Worm (Caenorhabditis elegans) whole organism, L1 larva: ENCODE measurements around the gene cpg-18.

Source experiments
- C16A3.4 ChIP-seq: fragments of 150-350 bp; optimal IDR thresholded peaks from 2 replicates; lab custom pipeline; 2014; ENCODE audit warnings: missing biosample characterization, missing genetic modification characterization
- F16B12.6 ChIP-seq: fragments of 150-350 bp; optimal IDR thresholded peaks from 2 replicates; lab custom pipeline; 2014; ENCODE audit warnings: missing biosample characterization, missing genetic modification characterization
- Y116A8C.19 ChIP-seq: sonication (generic microtip); optimal IDR thresholded peaks from 2 replicates; lab custom pipeline; 2016; ENCODE audit warnings: missing compliant biosample characterization, missing genetic modification characterization, borderline replicate concordance
- aha-1 ChIP-seq: fragments of 150-350 bp; optimal IDR thresholded peaks from 2 replicates; lab custom pipeline; 2014; ENCODE audit warnings: missing biosample characterization, missing genetic modification characterization
- alr-1 ChIP-seq: fragments of 200-800 bp; sonication (Bioruptor generic); optimal IDR thresholded peaks from 2 replicates; lab custom pipeline; 2018; ENCODE audit warnings: borderline replicate concordance, mild to moderate bottlenecking, missing genetic modification characterization, missing compliant biosample characterization
- aly-2 ChIP-seq: fragments of 150-350 bp; optimal IDR thresholded peaks from 2 replicates; lab custom pipeline; 2014; ENCODE audit warnings: missing biosample characterization, missing genetic modification characterization
- blmp-1 ChIP-seq: fragments of 150-350 bp; optimal IDR thresholded peaks from 2 replicates; lab custom pipeline; 2014; ENCODE audit warnings: missing biosample characterization, missing genetic modification characterization
- ceh-63 ChIP-seq: fragments of 200-800 bp; sonication (Bioruptor generic); optimal IDR thresholded peaks from 2 replicates; lab custom pipeline; 2018; ENCODE audit warnings: mild to moderate bottlenecking, missing genetic modification characterization, missing compliant biosample characterization
- ceh-82 ChIP-seq, 3 experiments: fragments of 150-350 bp in 1 of 3; sonication (generic microtip) in 2 of 3; optimal IDR thresholded peaks; 2 replicates each; lab custom pipeline; 2014 to 2017; ENCODE audit warnings: missing biosample characterization in 3 of 3, missing genetic modification characterization in 3 of 3
- ceh-88 ChIP-seq: fragments of 200-800 bp; sonication (Bioruptor generic); IDR thresholded peaks from 2 replicates; pipeline ENCODE4 v1.3.6; 2022; ENCODE audit warnings: missing genetic modification characterization, missing compliant biosample characterization
- ceh-90 ChIP-seq: sonication (generic microtip); optimal IDR thresholded peaks from 2 replicates; lab custom pipeline; 2016; ENCODE audit warnings: missing genetic modification characterization, missing compliant biosample characterization
- ces-1 ChIP-seq: fragments of 150-350 bp; optimal IDR thresholded peaks from 2 replicates; lab custom pipeline; 2014; ENCODE audit warnings: missing biosample characterization, missing genetic modification reagents, missing genetic modification characterization
- dsc-1 ChIP-seq: sonication (generic microtip); optimal IDR thresholded peaks from 2 replicates; lab custom pipeline; 2016; ENCODE audit warnings: mild to moderate bottlenecking, missing genetic modification characterization, missing compliant biosample characterization
- efl-1 ChIP-seq, 4 experiments: fragments of 150-350 bp; optimal IDR thresholded peaks in 3 of 4; peaks in 1 of 4; 1 replicate in 1 of 4; 2 replicates in 3 of 4; lab custom pipeline; 2014; ENCODE audit warnings: missing biosample characterization in 2 of 4, missing genetic modification characterization in 2 of 4, missing genetic modification reagents in 2 of 4
- efl-3 ChIP-seq: fragments of 200-800 bp; sonication (Bioruptor generic); optimal IDR thresholded peaks from 2 replicates; lab custom pipeline; 2018; ENCODE audit warnings: mild to moderate bottlenecking, missing genetic modification characterization, missing compliant biosample characterization
- egl-27 ChIP-seq, 2 experiments: fragments of 150-350 bp in 1 of 2; sonication (generic microtip); optimal IDR thresholded peaks; 3 replicates each; lab custom pipeline; 2017 to 2018; ENCODE audit warnings: missing biosample characterization in 2 of 2, missing genetic modification characterization in 2 of 2, missing genetic modification reagents in 2 of 2
- elt-2 ChIP-seq: sonication (generic microtip); optimal IDR thresholded peaks from 2 replicates; lab custom pipeline; 2016; ENCODE audit warnings: missing genetic modification characterization, mild to moderate bottlenecking, inconsistent platforms, missing compliant biosample characterization, missing genetic modification reagents
- elt-3 ChIP-seq, 6 experiments: fragments of 150-350 bp in 1 of 6; sonication (generic microtip); optimal IDR thresholded peaks; 2 replicates each; lab custom pipeline; 2017 to 2018; ENCODE audit warnings: missing biosample characterization in 6 of 6, missing genetic modification characterization in 6 of 6, inconsistent platforms in 1 of 6
- ets-5 ChIP-seq: fragments of 200-800 bp; sonication (Bioruptor generic); IDR thresholded peaks from 2 replicates; pipeline ENCODE4 v1.3.6; 2022; ENCODE audit warnings: missing genetic modification characterization, missing compliant biosample characterization
- fos-1 ChIP-seq: fragments of 150-350 bp; optimal IDR thresholded peaks from 2 replicates; lab custom pipeline; 2014; ENCODE audit warnings: missing biosample characterization, missing genetic modification characterization
- grh-1 ChIP-seq: fragments of 200-800 bp; sonication (Bioruptor generic); IDR thresholded peaks from 2 replicates; pipeline ENCODE4 v1.3.6; 2022; ENCODE audit warnings: missing genetic modification reagents, missing genetic modification characterization, missing compliant biosample characterization
- irx-1 ChIP-seq: sonication (generic microtip); optimal IDR thresholded peaks from 2 replicates; lab custom pipeline; 2016; ENCODE audit warnings: missing genetic modification characterization, missing compliant biosample characterization
- jun-1 ChIP-seq: fragments of 150-350 bp; optimal IDR thresholded peaks from 2 replicates; lab custom pipeline; 2014; ENCODE audit warnings: missing biosample characterization, missing genetic modification reagents, missing genetic modification characterization
- lin-14 ChIP-seq: fragments of 200-800 bp; sonication (Bioruptor generic); optimal IDR thresholded peaks from 2 replicates; lab custom pipeline; 2018; ENCODE audit warnings: mild to moderate bottlenecking, missing genetic modification characterization, moderate library complexity, missing compliant biosample characterization
- lin-39 ChIP-seq: fragments of 150-350 bp; optimal IDR thresholded peaks from 2 replicates; lab custom pipeline; 2014; ENCODE audit warnings: missing biosample characterization, missing genetic modification reagents, missing genetic modification characterization
- mab-9 ChIP-seq: fragments of 200-800 bp; sonication (Bioruptor generic); IDR thresholded peaks from 2 replicates; pipeline ENCODE4 v1.3.6; 2022; ENCODE audit warnings: missing genetic modification reagents, missing genetic modification characterization, missing compliant biosample characterization
- mdl-1 ChIP-seq, 2 experiments: fragments of 150-350 bp; optimal IDR thresholded peaks; 2 replicates each; lab custom pipeline; 2014 to 2017; ENCODE audit warnings: missing biosample characterization in 2 of 2, missing genetic modification characterization in 2 of 2, inconsistent platforms in 1 of 2
- mef-2 ChIP-seq: fragments of 150-350 bp; optimal IDR thresholded peaks from 2 replicates; lab custom pipeline; 2014; ENCODE audit warnings: missing biosample characterization, missing genetic modification characterization
- mep-1 ChIP-seq: fragments of 150-350 bp; optimal IDR thresholded peaks from 2 replicates; lab custom pipeline; 2014; ENCODE audit warnings: missing biosample characterization, missing genetic modification characterization
- nhr-11 ChIP-seq: fragments of 150-350 bp; optimal IDR thresholded peaks from 2 replicates; lab custom pipeline; 2014; ENCODE audit warnings: missing biosample characterization, missing genetic modification characterization
- nhr-20 ChIP-seq: sonication (generic microtip); optimal IDR thresholded peaks from 2 replicates; lab custom pipeline; 2016; ENCODE audit warnings: mild to moderate bottlenecking, missing genetic modification characterization, missing compliant biosample characterization
- nhr-237 ChIP-seq: fragments of 150-350 bp; optimal IDR thresholded peaks from 2 replicates; lab custom pipeline; 2014; ENCODE audit warnings: missing biosample characterization, missing genetic modification characterization
- nhr-28 ChIP-seq: fragments of 150-350 bp; optimal IDR thresholded peaks from 2 replicates; lab custom pipeline; 2014; ENCODE audit warnings: missing biosample characterization, missing genetic modification characterization
- nhr-47 ChIP-seq: sonication (generic microtip); optimal IDR thresholded peaks from 2 replicates; lab custom pipeline; 2016; ENCODE audit warnings: mild to moderate bottlenecking, missing genetic modification characterization, moderate library complexity, missing compliant biosample characterization
- nhr-71 ChIP-seq: sonication (generic microtip); optimal IDR thresholded peaks from 2 replicates; lab custom pipeline; 2016; ENCODE audit warnings: mild to moderate bottlenecking, missing genetic modification characterization, moderate library complexity, missing compliant biosample characterization
- nhr-76 ChIP-seq: sonication (generic microtip); optimal IDR thresholded peaks from 2 replicates; lab custom pipeline; 2017; ENCODE audit warnings: missing biosample characterization, missing genetic modification characterization
- nhr-84 ChIP-seq: sonication (generic microtip); optimal IDR thresholded peaks from 2 replicates; lab custom pipeline; 2017; ENCODE audit warnings: missing biosample characterization, missing genetic modification characterization
- nhr-85 ChIP-seq: sonication (generic microtip); peaks from one replicate; lab custom pipeline; 2016; ENCODE audit warnings: missing genetic modification characterization, inconsistent platforms, missing compliant biosample characterization
- nhr-90 ChIP-seq: sonication (generic microtip); optimal IDR thresholded peaks from 2 replicates; lab custom pipeline; 2016; ENCODE audit warnings: mild to moderate bottlenecking, missing genetic modification characterization, missing compliant biosample characterization; ENCODE audit not compliant: poor library complexity
- pag-3 ChIP-seq: sonication (generic microtip); optimal IDR thresholded peaks from 2 replicates; lab custom pipeline; 2017; ENCODE audit warnings: missing genetic modification characterization, mild to moderate bottlenecking, missing compliant biosample characterization, antibody characterized with exemption, borderline replicate concordance; ENCODE audit not compliant: insufficient read depth
- pqm-1 ChIP-seq: sonication (generic microtip); optimal IDR thresholded peaks from 3 replicates; lab custom pipeline; 2017; ENCODE audit warnings: missing biosample characterization, missing genetic modification characterization
- snu-23 ChIP-seq: sonication (generic microtip); optimal IDR thresholded peaks from 2 replicates; lab custom pipeline; 2016; ENCODE audit warnings: missing genetic modification characterization, missing compliant biosample characterization
- sox-4 ChIP-seq: sonication (generic microtip); optimal IDR thresholded peaks from 2 replicates; lab custom pipeline; 2016; ENCODE audit warnings: missing genetic modification characterization, missing compliant biosample characterization
- sptf-1 ChIP-seq: fragments of 150-350 bp; optimal IDR thresholded peaks from 2 replicates; lab custom pipeline; 2014; ENCODE audit warnings: missing biosample characterization, missing genetic modification characterization
- sup-37 ChIP-seq: fragments of 200-800 bp; sonication (Bioruptor generic); optimal IDR thresholded peaks from 2 replicates; lab custom pipeline; 2018; ENCODE audit warnings: mild to moderate bottlenecking, missing genetic modification characterization, missing compliant biosample characterization
- swsn-7 ChIP-seq: sonication (generic microtip); optimal IDR thresholded peaks from 2 replicates; lab custom pipeline; 2016; ENCODE audit warnings: missing genetic modification characterization, missing compliant biosample characterization
- unc-130 ChIP-seq: fragments of 150-350 bp; optimal IDR thresholded peaks from 2 replicates; lab custom pipeline; 2017; ENCODE audit warnings: missing biosample characterization, missing genetic modification characterization, inconsistent platforms
- unc-30 ChIP-seq: sonication (generic microtip); optimal IDR thresholded peaks from 2 replicates; lab custom pipeline; 2017; ENCODE audit warnings: missing biosample characterization, missing genetic modification characterization
- unc-62 ChIP-seq: fragments of 150-350 bp; optimal IDR thresholded peaks from 2 replicates; lab custom pipeline; 2014; ENCODE audit warnings: missing biosample characterization, missing genetic modification reagents, missing genetic modification characterization
- unc-86 ChIP-seq: sonication (generic microtip); optimal IDR thresholded peaks from 2 replicates; lab custom pipeline; 2016; ENCODE audit warnings: missing genetic modification characterization, missing compliant biosample characterization
- unc-98 ChIP-seq: fragments of 200-800 bp; sonication (Bioruptor generic); IDR thresholded peaks from 2 replicates; pipeline ENCODE4 v1.3.6; 2022; ENCODE audit warnings: missing genetic modification characterization, missing compliant biosample characterization
- zag-1 ChIP-seq: fragments of 150-350 bp; optimal IDR thresholded peaks from 2 replicates; lab custom pipeline; 2014; ENCODE audit warnings: missing biosample characterization, missing genetic modification characterization
- zip-4 ChIP-seq: fragments of 200-800 bp; sonication (Bioruptor generic); optimal IDR thresholded peaks from 2 replicates; lab custom pipeline; 2018; ENCODE audit warnings: mild to moderate bottlenecking, missing genetic modification characterization, moderate library complexity, missing compliant biosample characterization
- ztf-4 ChIP-seq: fragments of 150-350 bp; optimal IDR thresholded peaks from 2 replicates; lab custom pipeline; 2014; ENCODE audit warnings: missing biosample characterization, missing genetic modification characterization

Gene cpg-18

ce11 chrIV:5765652-5766051, 30.8 kb downstream of the cpg-18 start (continued):
- no peak for TF ChIP-seq zip-4
- no peak for TF ChIP-seq ceh-88
- TF ChIP-seq nhr-85 (tag; lab: Kevin White, UChicago): peak; percentile 92
- TF ChIP-seq dsc-1 (tag; lab: Kevin White, UChicago): no peak
- no peak for TF ChIP-seq swsn-7 (tag; lab: Kevin White, UChicago)
- no peak for TF ChIP-seq C16A3.4
- TF ChIP-seq ceh-82 (tag; optimal IDR thresholded peaks at IDR 0.05; lab: Kevin White, UChicago): peak in 1 of 3 experiments; percentile 9
- TF ChIP-seq lin-14: peak; percentile 79
- TF ChIP-seq zag-1 (tag; lab: Kevin White, UChicago): no peak
- no peak for TF ChIP-seq efl-3
- no peak for TF ChIP-seq fos-1
- no peak for TF ChIP-seq nhr-28 (tag; lab: Kevin White, UChicago)
- no peak for TF ChIP-seq sptf-1
- no peak for TF ChIP-seq ets-5 (GFP tag; lab: Robert Waterston, UW)
- TF ChIP-seq pag-3 (tag; lab: Kevin White, UChicago): no peak
- no peak for TF ChIP-seq ztf-4 (tag; lab: Kevin White, UChicago)
- no peak for TF ChIP-seq ceh-63 (GFP tag; lab: Kevin White, UChicago)
- TF ChIP-seq ces-1 (GFP tag; lab: Kevin White, UChicago): no peak
- TF ChIP-seq nhr-76 (tag; lab: Kevin White, UChicago): no peak
- peak in 1 of 2 experiments; percentile 9 for TF ChIP-seq efl-1 (optimal IDR thresholded peaks at IDR 0.05; lab: Kevin White, UChicago)
- TF ChIP-seq efl-1 (GFP tag; optimal IDR thresholded peaks at IDR 0.05 in 1 of 2; lab: Kevin White, UChicago): no peak
- no peak for TF ChIP-seq unc-86 (tag; lab: Kevin White, UChicago)
- peak; percentile 19 for TF ChIP-seq nhr-47 (tag; lab: Kevin White, UChicago)
- no peak for TF ChIP-seq irx-1
- peak; percentile 66 for TF ChIP-seq snu-23 (GFP tag; lab: Kevin White, UChicago)
- no peak for TF ChIP-seq grh-1 (GFP tag; lab: Robert Waterston, UW)
- TF ChIP-seq aly-2: no peak
- TF ChIP-seq nhr-11 (tag; lab: Kevin White, UChicago): no peak
- no peak for TF ChIP-seq Y116A8C.19 (tag; lab: Kevin White, UChicago)
- no peak for TF ChIP-seq lin-39 (tag; lab: Kevin White, UChicago)
- peak; percentile 38 for TF ChIP-seq mep-1
- peak; percentile 87 for TF ChIP-seq nhr-20
- no peak for TF ChIP-seq elt-2
- TF ChIP-seq ceh-90 (tag; lab: Kevin White, UChicago): no peak
- no peak for TF ChIP-seq aha-1
- TF ChIP-seq unc-30: no peak
- peak in 3 of 6 experiments; percentile 36 to 81 (median 46) for TF ChIP-seq elt-3 (tag; optimal IDR thresholded peaks at IDR 0.05; lab: Kevin White, UChicago)
- peak; percentile 97 for TF ChIP-seq blmp-1 (tag; lab: Kevin White, UChicago)
- TF ChIP-seq nhr-90 (tag; lab: Kevin White, UChicago): peak; percentile 31
- TF ChIP-seq mef-2 (tag; lab: Kevin White, UChicago): no peak
- TF ChIP-seq egl-27 (tag; optimal IDR thresholded peaks at IDR 0.05; lab: Kevin White, UChicago): no peak
- TF ChIP-seq alr-1: no peak
- no peak for TF ChIP-seq sup-37 (GFP tag; lab: Kevin White, UChicago)
- TF ChIP-seq mdl-1 (tag; optimal IDR thresholded peaks at IDR 0.05; lab: Kevin White, UChicago): peak in 1 of 2 experiments; percentile 40
- TF ChIP-seq mab-9 (GFP tag; lab: Robert Waterston, UW): no peak
- TF ChIP-seq unc-130 (tag; lab: Kevin White, UChicago): no peak
- peak; percentile 71 for TF ChIP-seq nhr-71
- no peak for TF ChIP-seq unc-62
- TF ChIP-seq nhr-84: no peak
- TF ChIP-seq jun-1 (tag; lab: Kevin White, UChicago): no peak
- no peak for TF ChIP-seq pqm-1 (tag; lab: Kevin White, UChicago)
- TF ChIP-seq sox-4 (tag; lab: Kevin White, UChicago): no peak
- TF ChIP-seq unc-98 (GFP tag; lab: Robert Waterston, UW): no peak
- no peak for TF ChIP-seq nhr-237
- no peak for TF ChIP-seq F16B12.6 (tag; lab: Kevin White, UChicago)
